Fruit fly (Drosophila melanogaster) whole organism, wandering third instar larva: ENCODE results near the gene RhoBTB.
A peak's percentile ranks its signal among the peaks of the same experiment; 100 is the strongest.

Experiments used
- CG9705 ChIP-seq: fragments of 200-800 bp; sonication (Bioruptor generic); optimal IDR thresholded peaks from 2 replicates; lab custom pipeline; 2018; ENCODE audit warnings: missing biosample characterization, mild to moderate bottlenecking, missing genetic modification characterization
- OdsH ChIP-seq: fragments of 200-800 bp; sonication (Bioruptor generic); optimal IDR thresholded peaks from 2 replicates; lab custom pipeline; 2016; ENCODE audit warnings: missing biosample characterization, mild to moderate bottlenecking, missing genetic modification characterization
- Sp1 ChIP-seq: fragments of 200-800 bp; sonication (Bioruptor generic); optimal IDR thresholded peaks from 3 replicates; lab custom pipeline; 2019; ENCODE audit warnings: missing biosample characterization, mild to moderate bottlenecking, missing genetic modification characterization, moderate library complexity
- br ChIP-seq: fragments of 200-800 bp; sonication (Bioruptor generic); optimal IDR thresholded peaks from 2 replicates; lab custom pipeline; 2016; ENCODE audit warnings: missing biosample characterization, missing genetic modification characterization
- foxo ChIP-seq, 2 experiments: fragments of 200-800 bp; sonication (Bioruptor generic); optimal IDR thresholded peaks; 2 replicates in 1 of 2; 3 replicates in 1 of 2; lab custom pipeline; 2016 to 2017; ENCODE audit warnings: missing biosample characterization in 2 of 2, missing genetic modification characterization in 2 of 2
- fru ChIP-seq: fragments of 200-800 bp; sonication (Bioruptor generic); optimal IDR thresholded peaks from 3 replicates; lab custom pipeline; 2016; ENCODE audit warnings: missing biosample characterization, mild to moderate bottlenecking, missing genetic modification characterization
- lola ChIP-seq: fragments of >200 bp; optimal IDR thresholded peaks from 2 replicates; lab custom pipeline; 2017; ENCODE audit warnings: missing biosample characterization, missing genetic modification characterization
- pan ChIP-seq: fragments of >200 bp; optimal IDR thresholded peaks from 2 replicates; lab custom pipeline; 2017
- psq ChIP-seq: fragments of 200-800 bp; sonication (Bioruptor generic); optimal IDR thresholded peaks from 3 replicates; lab custom pipeline; 2017; ENCODE audit warnings: missing biosample characterization, mild to moderate bottlenecking, missing genetic modification characterization, moderate library complexity

- TF ChIP-seq psq (peak; percentile 77), br (GFP tag; lab: Kevin White, UChicago) (peak; percentile 81), Sp1 (GFP tag; lab: Kevin White, UChicago) (peak; percentile 78), OdsH (GFP tag; lab: Kevin White, UChicago) (peak; percentile 85), lola (GFP tag; lab: Kevin White, UChicago) (no peak), foxo (GFP tag; optimal IDR thresholded peaks at IDR 0.05; lab: Kevin White, UChicago) (peak in 1 of 2 experiments; percentile 89), CG9705 (GFP tag; lab: Kevin White, UChicago) (peak; percentile 38), pan (lab: Kevin White, UChicago) (no peak), fru (GFP tag; lab: Kevin White, UChicago) (peak; percentile 81)
Measured at dm6 chr3L:20384086-20384810, 8.2 kb downstream of the RhoBTB start, which contains the start of the genes CG5498 and fbl.
